Worm (Caenorhabditis elegans): ENCODE results near the gene Y32B12C.1.

ce11 chrV:16643558-16643957, 37.1 kb downstream of the Y32B12C.1 start, which contains the start of gene srw-77:
- no peak for TF ChIP-seq unc-39 (tag; optimal IDR thresholded peaks at IDR 0.05)
- no peak for TF ChIP-seq nhr-12 (tag; optimal IDR thresholded peaks at IDR 0.05)
- no peak for TF ChIP-seq pha-4 (tag; optimal IDR thresholded peaks at IDR 0.05)
- TF ChIP-seq ces-1 (GFP tag; optimal IDR thresholded peaks at IDR 0.05): no peak
- no peak for TF ChIP-seq unc-62 (GFP tag; optimal IDR thresholded peaks at IDR 0.05)
- no peak for TF ChIP-seq nhr-28 (tag; optimal IDR thresholded peaks at IDR 0.05)
- no peak for TF ChIP-seq elt-3 (tag; optimal IDR thresholded peaks at IDR 0.05)
- TF ChIP-seq zip-8 (tag; optimal IDR thresholded peaks at IDR 0.05): no peak
- no peak for TF ChIP-seq mab-5 (tag; optimal IDR thresholded peaks at IDR 0.05)
